Worm (Caenorhabditis elegans): ENCODE measurements around the gene fbxb-78.

Gene fbxb-78

ce11 chrIV:4712376-4712775, 25.0 kb upstream of the fbxb-78 start, which contains the start of gene yars-2 (continued):
- TF ChIP-seq ceh-27 (GFP tag; optimal IDR thresholded peaks at IDR 0.05) (no peak), madf-6 (GFP tag; IDR thresholded peaks at IDR 0.05) (peak; percentile 32), mel-28 (tag; optimal IDR thresholded peaks at IDR 0.05; ENCODE audit: borderline replicate concordance) (no peak), zfh-2 (GFP tag; conservative IDR thresholded peaks at IDR 0.05) (no peak), sdz-38 (tag; optimal IDR thresholded peaks at IDR 0.05) (no peak), hlh-26 (GFP tag; conservative IDR thresholded peaks at IDR 0.05) (no peak), F55B11.4 (tag; optimal IDR thresholded peaks at IDR 0.05; ENCODE audit: borderline replicate concordance, insufficient read depth) (no peak), let-526 (GFP tag; IDR thresholded peaks at IDR 0.05) (no peak), B0019.2 (GFP tag; conservative IDR thresholded peaks at IDR 0.05) (no peak), K12H6.12 (tag; optimal IDR thresholded peaks at IDR 0.05) (no peak), hmg-1.2 (GFP tag; IDR thresholded peaks at IDR 0.05) (peak; percentile 35; the same call in 1 of the 2 replicates), ceh-40 (GFP tag; IDR thresholded peaks at IDR 0.05) (no peak), sea-2 (GFP tag; IDR thresholded peaks at IDR 0.05) (no peak), madf-10 (tag; optimal IDR thresholded peaks at IDR 0.05) (no peak), ceh-58 (GFP tag; IDR thresholded peaks at IDR 0.05) (no peak), attf-6 (GFP tag; IDR thresholded peaks at IDR 0.05) (no peak), K11D2.4 (GFP tag; IDR thresholded peaks at IDR 0.05) (0 out of 2 replicates have a peak, but pooled peaks have one; percentile 41), nhr-179 (tag; optimal IDR thresholded peaks at IDR 0.05) (no peak), Y79H2A.3 (GFP tag; conservative IDR thresholded peaks at IDR 0.05) (no peak), fkh-3 (tag; optimal IDR thresholded peaks at IDR 0.05) (no peak), attf-3 (GFP tag; conservative IDR thresholded peaks at IDR 0.05) (no peak), F33H1.4 (GFP tag; IDR thresholded peaks at IDR 0.05) (no peak), nfya-2 (GFP tag; IDR thresholded peaks at IDR 0.05) (no peak), akir-1 (GFP tag; optimal IDR thresholded peaks at IDR 0.05) (no peak), F10E7.11 (tag; optimal IDR thresholded peaks at IDR 0.05) (no peak), atf-7 (tag; optimal IDR thresholded peaks at IDR 0.05) (no peak), hlh-12 (tag; optimal IDR thresholded peaks at IDR 0.05) (no peak), egrh-3 (GFP tag; IDR thresholded peaks at IDR 0.05) (no peak), dpff-1 (tag; optimal IDR thresholded peaks at IDR 0.05) (no peak), F57C9.4 (tag; optimal IDR thresholded peaks at IDR 0.05) (no peak), gei-17 (GFP tag; optimal IDR thresholded peaks at IDR 0.05) (no peak), somi-1 (GFP tag; optimal IDR thresholded peaks at IDR 0.05) (no peak), ama-1 (optimal IDR thresholded peaks at IDR 0.05) (no peak), ama-1 (GFP tag; optimal IDR thresholded peaks at IDR 0.05) (no peak), rpc-1 (optimal IDR thresholded peaks at IDR 0.05) (no peak), rpc-1 (tag; optimal IDR thresholded peaks at IDR 0.05) (no peak)

ce11 chrIV:4715785-4716184, 21.6 kb upstream of the fbxb-78 start, which contains the start of gene miro-1:
miro-1 (minus strand) TSS chrIV:4715807.
- TF ChIP-seq mcd-1 (GFP tag; IDR thresholded peaks at IDR 0.05) = peak; percentile 76
- peak; percentile 33; the same call in 1 of the 2 replicates for TF ChIP-seq hmg-1.2 (GFP tag; IDR thresholded peaks at IDR 0.05)

ce11 chrIV:4720522-4720921, 16.8 kb upstream of the fbxb-78 start:
- TF ChIP-seq lin-26 (GFP tag; IDR thresholded peaks at IDR 0.05) = peak; percentile 70; the same call in 1 of the 2 replicates
- peak; percentile 99 for TF ChIP-seq mcd-1 (GFP tag; IDR thresholded peaks at IDR 0.05)
- peak; percentile 90 for TF ChIP-seq madf-3 (GFP tag; IDR thresholded peaks at IDR 0.05)
- peak; percentile 98 for TF ChIP-seq nfyb-1 (GFP tag; IDR thresholded peaks at IDR 0.05)
- peak; percentile 86 for TF ChIP-seq aptf-2 (GFP tag; conservative IDR thresholded peaks at IDR 0.05)
- peak; percentile 89 for TF ChIP-seq rcor-1 (GFP tag; IDR thresholded peaks at IDR 0.05)
- peak; percentile 80 for TF ChIP-seq attf-3 (GFP tag; conservative IDR thresholded peaks at IDR 0.05)
- TF ChIP-seq ztf-28 (GFP tag; IDR thresholded peaks at IDR 0.05) = peak; percentile 86
- peak; percentile 93; the same call in 1 of the 2 replicates for TF ChIP-seq F37B4.10 (GFP tag; IDR thresholded peaks at IDR 0.05)
- TF ChIP-seq hsf-1 (GFP tag; IDR thresholded peaks at IDR 0.05) = peak; percentile 78
- peak; percentile 91 for TF ChIP-seq C06A6.2 (GFP tag; conservative IDR thresholded peaks at IDR 0.05)
- peak; percentile 86 for TF ChIP-seq ztf-6 (GFP tag; IDR thresholded peaks at IDR 0.05)
- 0 out of 2 replicates have a peak, but pooled peaks have one; percentile 17 for TF ChIP-seq aptf-3 (GFP tag; IDR thresholded peaks at IDR 0.05)
- peak; percentile 80 for TF ChIP-seq C17E4.6 (GFP tag; IDR thresholded peaks at IDR 0.05)
- peak; percentile 89 for TF ChIP-seq let-526 (GFP tag; IDR thresholded peaks at IDR 0.05)
- TF ChIP-seq bed-1 (GFP tag; IDR thresholded peaks at IDR 0.05) = peak; percentile 95

Measured in whole organism, young adult.